Fruit fly (Drosophila melanogaster): ENCODE measurements around the gene daed.

daed gene

DNA sequence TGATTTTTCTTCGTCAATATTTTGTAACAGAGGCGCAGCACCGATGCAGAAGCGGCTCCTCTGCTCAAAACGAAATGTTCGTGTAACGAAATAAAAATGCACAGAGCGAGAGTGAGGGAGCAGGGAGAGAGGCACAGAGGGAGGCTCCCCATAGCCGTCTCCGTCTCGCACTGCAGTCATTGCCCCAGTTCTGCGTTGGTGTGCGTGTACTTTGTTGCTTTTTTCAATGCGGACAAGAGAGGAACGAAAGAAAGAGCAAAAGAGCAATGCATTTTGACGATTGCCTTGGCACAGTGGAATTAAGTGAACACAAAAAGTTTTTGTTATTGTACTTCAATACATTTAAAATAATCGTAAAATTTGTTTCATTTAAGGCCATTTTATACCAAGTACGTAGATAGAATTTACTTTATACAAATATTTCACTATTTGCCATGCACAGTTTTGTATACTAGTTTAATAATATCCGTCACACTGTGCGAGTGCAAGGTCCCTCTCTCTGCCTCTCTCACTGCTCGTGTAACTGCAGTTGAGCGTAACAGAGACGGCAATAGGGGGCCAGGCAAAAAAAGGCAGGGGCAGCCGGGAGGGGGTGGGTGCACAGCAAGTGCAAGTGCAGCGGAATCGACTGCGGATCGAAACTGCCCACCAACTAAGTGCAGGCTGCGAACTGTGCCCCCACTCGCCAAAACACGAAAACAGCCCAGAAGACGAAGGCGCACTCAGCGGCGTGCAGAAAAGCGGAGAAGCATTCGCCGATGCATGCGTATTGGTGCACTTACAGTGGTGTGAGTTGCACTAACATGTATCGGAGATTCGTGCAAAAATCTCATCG lies 13.9 kb downstream of the daed start (continued):
- TF ChIP-seq chn (GFP tag; optimal IDR thresholded peaks at IDR 0.05) = peak; percentile 99
- peak; percentile 99 for TF ChIP-seq ase (GFP tag; IDR thresholded peaks at IDR 0.05)
- TF ChIP-seq Bteb2 (GFP tag; optimal IDR thresholded peaks at IDR 0.05) = peak; percentile 93
- peak; percentile 99 for TF ChIP-seq CG8290 (GFP tag; optimal IDR thresholded peaks at IDR 0.05)
- peak; percentile 95 to 98 for TF ChIP-seq CG8290 (tag; optimal IDR thresholded peaks at IDR 0.05)
- TF ChIP-seq CG3163 (GFP tag; optimal IDR thresholded peaks at IDR 0.05) = peak; percentile 89
- TF ChIP-seq peb (GFP tag; IDR thresholded peaks at IDR 0.05) = peak; percentile 99
- TF ChIP-seq ems (GFP tag; optimal IDR thresholded peaks at IDR 0.05) = peak; percentile 98
- TF ChIP-seq CG6854 (GFP tag; optimal IDR thresholded peaks at IDR 0.05) = peak; percentile 87
- TF ChIP-seq exex (tag; optimal IDR thresholded peaks at IDR 0.05) = peak; percentile 59
- TF ChIP-seq CG4328 (GFP tag; optimal IDR thresholded peaks at IDR 0.05) = peak; percentile 89
- peak; percentile 100 for TF ChIP-seq CG8388 (GFP tag; optimal IDR thresholded peaks at IDR 0.05)
- TF ChIP-seq CG30020 (tag; optimal IDR thresholded peaks at IDR 0.05) = peak; percentile 91
- peak; percentile 98 for TF ChIP-seq Gsc (GFP tag; IDR thresholded peaks at IDR 0.05)
- peak; percentile 26 for TF ChIP-seq Dp (GFP tag; optimal IDR thresholded peaks at IDR 0.05)
- TF ChIP-seq psq (GFP tag; optimal IDR thresholded peaks at IDR 0.05) = peak; percentile 95
- no peak for TF ChIP-seq luna (GFP tag; optimal IDR thresholded peaks at IDR 0.05)
- peak; percentile 99 for TF ChIP-seq ewg (GFP tag; optimal IDR thresholded peaks at IDR 0.05)
- TF ChIP-seq rib (GFP tag; IDR thresholded peaks at IDR 0.05) = peak; percentile 47; the same call in 1 of the 2 replicates
- peak; percentile 99 for TF ChIP-seq CG6689 (GFP tag; IDR thresholded peaks at IDR 0.05)
- TF ChIP-seq CG5245 (GFP tag; optimal IDR thresholded peaks at IDR 0.05) = peak; percentile 99
- TF ChIP-seq CG14710 (tag; optimal IDR thresholded peaks at IDR 0.05) = peak; percentile 99
- peak; percentile 66 for TF ChIP-seq zen2 (GFP tag; IDR thresholded peaks at IDR 0.05; ENCODE audit: partially characterized antibody)
- TF ChIP-seq ind (GFP tag; optimal IDR thresholded peaks at IDR 0.05) = peak; percentile 97
- peak; percentile 92 for TF ChIP-seq CG2116 (GFP tag; optimal IDR thresholded peaks at IDR 0.05)
- peak in 1 of 2 experiments; percentile 97 for TF ChIP-seq Hr78 (GFP tag; optimal IDR thresholded peaks at IDR 0.05)
- no peak for TF ChIP-seq Lpt (GFP tag; optimal IDR thresholded peaks at IDR 0.05)
- TF ChIP-seq Sry-δ (GFP tag; optimal IDR thresholded peaks at IDR 0.05) = peak; percentile 74
- TF ChIP-seq CG2678 (tag; optimal IDR thresholded peaks at IDR 0.05) = peak; percentile 98
- peak; percentile 8 for TF ChIP-seq mirr (GFP tag; optimal IDR thresholded peaks at IDR 0.05)
- peak; percentile 99 for TF ChIP-seq CG11093 (GFP tag; IDR thresholded peaks at IDR 0.05)
- peak; percentile 23 for TF ChIP-seq ash1 (GFP tag; optimal IDR thresholded peaks at IDR 0.05)
- TF ChIP-seq jumu (GFP tag; optimal IDR thresholded peaks at IDR 0.05) = peak; percentile 98
- peak; percentile 37 for TF ChIP-seq CG2120 (GFP tag; optimal IDR thresholded peaks at IDR 0.05)
- peak; percentile 99 for TF ChIP-seq CG4820 (GFP tag; optimal IDR thresholded peaks at IDR 0.05)
- peak; percentile 51; the same call in 1 of the 2 replicates for TF ChIP-seq inv (GFP tag; IDR thresholded peaks at IDR 0.05; ENCODE audit: partially characterized antibody)
- TF ChIP-seq pfk (GFP tag; optimal IDR thresholded peaks at IDR 0.05) = no peak
- peak; percentile 69 for TF ChIP-seq sug (tag; optimal IDR thresholded peaks at IDR 0.05)
- peak; percentile 78 for TF ChIP-seq CG18011 (GFP tag; optimal IDR thresholded peaks at IDR 0.05)
- TF ChIP-seq CG18619 (GFP tag; optimal IDR thresholded peaks at IDR 0.05) = peak; percentile 95
- peak; percentile 84 for TF ChIP-seq CG9215 (GFP tag; IDR thresholded peaks at IDR 0.05)
- peak; percentile 99 for TF ChIP-seq so (GFP tag; IDR thresholded peaks at IDR 0.05)
- TF ChIP-seq B-H2 (GFP tag; optimal IDR thresholded peaks at IDR 0.05) = no peak
- peak; percentile 76 for TF ChIP-seq fd3F (GFP tag; optimal IDR thresholded peaks at IDR 0.05)
- TF ChIP-seq CG12236 (GFP tag; optimal IDR thresholded peaks at IDR 0.05) = peak; percentile 98
- peak; percentile 98 for TF ChIP-seq MTF-1 (GFP tag; optimal IDR thresholded peaks at IDR 0.05; ENCODE audit: borderline replicate concordance)
- TF ChIP-seq cwo (GFP tag; optimal IDR thresholded peaks at IDR 0.05) = peak; percentile 90
- TF ChIP-seq usp (GFP tag; optimal IDR thresholded peaks at IDR 0.05) = no peak
- peak; percentile 99 for TF ChIP-seq sim (GFP tag; IDR thresholded peaks at IDR 0.05)
